Worm (Caenorhabditis elegans) whole organism, late embryonic: Measurements from ENCODE around the gene T25B9.12.

ENCODE experiments used
- ceh-2 ChIP-seq: sonication (generic microtip); optimal IDR thresholded peaks from 2 replicates; lab custom pipeline; 2016; ENCODE audit warnings: missing genotype, missing genetic modification characterization, missing compliant biosample characterization
- ceh-6 ChIP-seq: fragments of 200-800 bp; sonication (Bioruptor generic); optimal IDR thresholded peaks from 2 replicates; lab custom pipeline; 2018; ENCODE audit warnings: mild to moderate bottlenecking, missing genetic modification characterization, missing compliant biosample characterization

ce11 chrIV:10745332-10745731, 19.8 kb upstream of the T25B9.12 start:
- TF ChIP-seq ceh-6 (GFP tag; lab: Kevin White, UChicago): no peak
- no peak for TF ChIP-seq ceh-2
